Fruit fly (Drosophila melanogaster): ENCODE results near the gene Polr3D.

Polr3D gene

DNA sequence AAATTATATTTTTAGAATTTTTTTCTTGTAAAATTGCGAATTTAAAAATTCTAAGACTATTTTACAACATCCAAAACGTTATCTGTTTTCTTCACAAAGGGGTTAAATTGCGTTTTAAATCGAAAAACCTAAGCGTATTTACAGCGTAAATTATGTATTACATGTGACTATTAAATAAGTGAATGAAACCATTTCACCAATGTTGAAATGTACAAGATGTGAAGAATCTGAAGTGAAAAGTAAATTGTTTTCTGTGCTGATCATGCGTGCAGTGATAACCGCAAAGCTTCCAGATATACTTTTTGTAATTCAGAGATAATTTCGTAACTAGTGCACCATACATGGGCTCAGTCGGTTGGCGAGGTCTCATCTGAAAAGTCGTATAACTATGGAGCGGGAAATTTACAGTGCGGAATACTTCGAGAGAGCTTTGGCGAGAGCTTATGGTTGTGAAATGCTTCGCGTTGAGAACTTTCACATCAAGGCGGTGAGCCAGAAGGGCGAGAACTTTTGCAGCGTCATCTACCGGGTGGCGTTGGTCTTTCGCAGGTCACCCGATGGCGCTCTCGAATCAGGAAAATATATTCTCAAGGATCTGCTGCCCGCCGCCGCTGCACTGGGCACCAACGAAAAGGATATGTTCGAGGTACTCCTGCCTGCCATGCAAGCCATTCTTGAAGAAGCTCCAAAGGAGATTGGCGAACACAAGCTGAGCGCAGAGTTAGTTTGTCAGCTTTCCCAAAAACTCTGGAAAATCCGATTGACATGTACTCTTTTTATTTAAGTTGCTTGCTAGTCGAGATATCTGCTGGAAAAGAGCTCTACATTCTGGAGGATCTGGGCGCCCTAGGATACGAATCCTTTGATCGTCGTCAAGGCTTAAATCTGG is 4.9 kb upstream of the Polr3D start (continued):
- no peak for TF ChIP-seq cato (GFP tag; optimal IDR thresholded peaks at IDR 0.05; ENCODE audit: borderline replicate concordance)
- peak; percentile 61 for TF ChIP-seq tap (tag; optimal IDR thresholded peaks at IDR 0.05)
- TF ChIP-seq CG7839 (tag; optimal IDR thresholded peaks at IDR 0.05) = peak; percentile 62
- no peak for TF ChIP-seq Dip2 (GFP tag; IDR thresholded peaks at IDR 0.05)
- TF ChIP-seq Chrac-16 (GFP tag; optimal IDR thresholded peaks at IDR 0.05) = no peak
- peak; percentile 57 for TF ChIP-seq CG6854 (GFP tag; optimal IDR thresholded peaks at IDR 0.05)
- TF ChIP-seq CG10267 (tag; optimal IDR thresholded peaks at IDR 0.05) = peak; percentile 19
- peak; percentile 35 for TF ChIP-seq gsb-n (tag; optimal IDR thresholded peaks at IDR 0.05)
- no peak for TF ChIP-seq Hand (GFP tag; optimal IDR thresholded peaks at IDR 0.05)
- TF ChIP-seq CG30431 (GFP tag; optimal IDR thresholded peaks at IDR 0.05) = no peak
- no peak for TF ChIP-seq Elba2 (GFP tag; optimal IDR thresholded peaks at IDR 0.05)
- TF ChIP-seq CG17829 (tag; optimal IDR thresholded peaks at IDR 0.05) = peak; percentile 13
- TF ChIP-seq CG14860 (GFP tag; IDR thresholded peaks at IDR 0.05; ENCODE audit: partially characterized antibody) = no peak
- TF ChIP-seq da (GFP tag; optimal IDR thresholded peaks at IDR 0.05) = no peak
- TF ChIP-seq C15 (GFP tag; IDR thresholded peaks at IDR 0.05) = 0 out of 3 replicates have a peak, but pooled peaks have one; percentile 33
- peak; percentile 73 for TF ChIP-seq fd64A (GFP tag; optimal IDR thresholded peaks at IDR 0.05)
- TF ChIP-seq CG4820 (GFP tag; optimal IDR thresholded peaks at IDR 0.05) = no peak
- no peak for TF ChIP-seq CG9215 (GFP tag; IDR thresholded peaks at IDR 0.05)
- TF ChIP-seq CG8478 (optimal IDR thresholded peaks at IDR 0.05) = no peak
- no peak for TF ChIP-seq Max (GFP tag; optimal IDR thresholded peaks at IDR 0.05)
- peak; percentile 77 for TF ChIP-seq CG32532 (GFP tag; IDR thresholded peaks at IDR 0.05)
- TF ChIP-seq CG3281 (GFP tag; optimal IDR thresholded peaks at IDR 0.05) = peak; percentile 35
- peak; percentile 65 for TF ChIP-seq CG8924 (tag; optimal IDR thresholded peaks at IDR 0.05)
- TF ChIP-seq gce (GFP tag; IDR thresholded peaks at IDR 0.05) = peak; percentile 51; the same call in 1 of the 3 replicates
- TF ChIP-seq tgo (GFP tag; IDR thresholded peaks at IDR 0.05) = peak; percentile 22; the same call in 2 of the 3 replicates
- peak; percentile 68 for TF ChIP-seq CG10543 (GFP tag; optimal IDR thresholded peaks at IDR 0.05)
- TF ChIP-seq ci (GFP tag; IDR thresholded peaks at IDR 0.05) = no peak; the same call in 1 of the 3 replicates
- no peak for TF ChIP-seq CG18476 (GFP tag; optimal IDR thresholded peaks at IDR 0.05)
- no peak for TF ChIP-seq Hr78 (GFP tag; optimal IDR thresholded peaks at IDR 0.05)
- TF ChIP-seq CG12744 (GFP tag; optimal IDR thresholded peaks at IDR 0.05) = peak; percentile 3
- TF ChIP-seq Six4 (GFP tag; optimal IDR thresholded peaks at IDR 0.05) = no peak
- TF ChIP-seq ken (GFP tag; IDR thresholded peaks at IDR 0.05) = 0 out of 3 replicates have a peak, but pooled peaks have one; percentile 15
- no peak for TF ChIP-seq inv (GFP tag; IDR thresholded peaks at IDR 0.05; ENCODE audit: partially characterized antibody)
- peak; percentile 5 for TF ChIP-seq pzg (GFP tag; optimal IDR thresholded peaks at IDR 0.05)
- TF ChIP-seq CG3847 (GFP tag; IDR thresholded peaks at IDR 0.05) = peak; percentile 6; the same call in 1 of the 2 replicates
- no peak for TF ChIP-seq ro (GFP tag; IDR thresholded peaks at IDR 0.05)
- no peak for TF ChIP-seq pan (optimal IDR thresholded peaks at IDR 0.05)
- no peak for TF ChIP-seq pan (GFP tag; optimal IDR thresholded peaks at IDR 0.05 in 1 of 2, IDR thresholded peaks at IDR 0.05 in 1 of 2)
- TF ChIP-seq wor (GFP tag; IDR thresholded peaks at IDR 0.05) = no peak
- TF ChIP-seq schlank (tag; optimal IDR thresholded peaks at IDR 0.05) = no peak
- no peak for TF ChIP-seq Dref (GFP tag; IDR thresholded peaks at IDR 0.05)
- TF ChIP-seq CG2120 (GFP tag; optimal IDR thresholded peaks at IDR 0.05) = peak; percentile 20
- peak; percentile 61 for TF ChIP-seq ftz-f1 (GFP tag; optimal IDR thresholded peaks at IDR 0.05)
- TF ChIP-seq Mad (GFP tag; optimal IDR thresholded peaks at IDR 0.05) = no peak
- no peak; the same call in 1 of the 2 replicates for TF ChIP-seq amos (GFP tag; IDR thresholded peaks at IDR 0.05; ENCODE audit: partially characterized antibody)
- no peak for TF ChIP-seq Nf-YA (GFP tag; IDR thresholded peaks at IDR 0.05)
- no peak for TF ChIP-seq trh (GFP tag; optimal IDR thresholded peaks at IDR 0.05)
- TF ChIP-seq CG18262 (tag; optimal IDR thresholded peaks at IDR 0.05) = peak; percentile 70
- TF ChIP-seq Atf-2 (GFP tag; optimal IDR thresholded peaks at IDR 0.05) = no peak
- TF ChIP-seq z (GFP tag; IDR thresholded peaks at IDR 0.05) = no peak
